Fruit fly (Drosophila melanogaster): Measurements from ENCODE around the gene cmet.
A peak's percentile ranks its signal among the peaks of the same experiment; 100 is the strongest.

The cmet gene

dm6 chr2L:11302507-11302906, 33.7 kb upstream of the cmet start:
- TF ChIP-seq cnc (optimal IDR thresholded peaks at IDR 0.05), result no peak
- no peak for TF ChIP-seq CG11617 (GFP tag; optimal IDR thresholded peaks at IDR 0.05)
- TF ChIP-seq toe (GFP tag; optimal IDR thresholded peaks at IDR 0.05), result no peak
- no peak for TF ChIP-seq CG5204 (GFP tag; optimal IDR thresholded peaks at IDR 0.05)
- no peak for TF ChIP-seq CG7101 (tag; optimal IDR thresholded peaks at IDR 0.05)
- no peak for TF ChIP-seq pad (GFP tag; optimal IDR thresholded peaks at IDR 0.05)
- TF ChIP-seq CG12768 (GFP tag; optimal IDR thresholded peaks at IDR 0.05), result no peak
- no peak for TF ChIP-seq CG33017 (tag; optimal IDR thresholded peaks at IDR 0.05)
- no peak for TF ChIP-seq kay (GFP tag; ENCODE audit: borderline replicate concordance)
- no peak for TF ChIP-seq Crg-1 (GFP tag; optimal IDR thresholded peaks at IDR 0.05)
- no peak for TF ChIP-seq CG7045 (GFP tag; optimal IDR thresholded peaks at IDR 0.05)
- no peak for TF ChIP-seq CG14711 (tag; optimal IDR thresholded peaks at IDR 0.05)
- no peak for TF ChIP-seq Mnt (GFP tag; optimal IDR thresholded peaks at IDR 0.05)

dm6 chr2L:11296483-11296882, 27.7 kb upstream of the cmet start:
- TF ChIP-seq tj (GFP tag; optimal IDR thresholded peaks at IDR 0.05), result no peak
- TF ChIP-seq pad (GFP tag; optimal IDR thresholded peaks at IDR 0.05), result no peak
- TF ChIP-seq toe (GFP tag; optimal IDR thresholded peaks at IDR 0.05), result no peak
- TF ChIP-seq CG14711 (tag; optimal IDR thresholded peaks at IDR 0.05), result no peak
- no peak for TF ChIP-seq Clk (GFP tag; optimal IDR thresholded peaks at IDR 0.05)

dm6 chr2L:11295762-11296161, 27.0 kb upstream of the cmet start:
- TF ChIP-seq pad (GFP tag; optimal IDR thresholded peaks at IDR 0.05) (no peak), CG1620 (GFP tag; optimal IDR thresholded peaks at IDR 0.05) (no peak), Mnt (GFP tag; optimal IDR thresholded peaks at IDR 0.05) (no peak), ovo (GFP tag; optimal IDR thresholded peaks at IDR 0.05) (no peak), CG11617 (GFP tag; optimal IDR thresholded peaks at IDR 0.05) (no peak), tj (GFP tag; optimal IDR thresholded peaks at IDR 0.05) (no peak), CG33017 (tag; optimal IDR thresholded peaks at IDR 0.05) (no peak), cic (GFP tag; optimal IDR thresholded peaks at IDR 0.05) (no peak), CG7045 (GFP tag; optimal IDR thresholded peaks at IDR 0.05) (no peak), bab1 (GFP tag; optimal IDR thresholded peaks at IDR 0.05) (no peak), Clk (GFP tag; optimal IDR thresholded peaks at IDR 0.05) (no peak), Hr96 (GFP tag; optimal IDR thresholded peaks at IDR 0.05) (no peak)

dm6 chr2L:11285606-11286005, 16.8 kb upstream of the cmet start, which contains the start of gene Osi21:
Gene Osi21, minus strand, starts transcription at chr2L:11285706.
- TF ChIP-seq kay (GFP tag; ENCODE audit: borderline replicate concordance), result no peak
- TF ChIP-seq CG5204 (GFP tag; optimal IDR thresholded peaks at IDR 0.05), result no peak
- TF ChIP-seq CG14711 (tag; optimal IDR thresholded peaks at IDR 0.05), result no peak
- no peak for TF ChIP-seq CG7045 (GFP tag; optimal IDR thresholded peaks at IDR 0.05)

- TF ChIP-seq CG11617 (GFP tag; optimal IDR thresholded peaks at IDR 0.05), result no peak
- peak; percentile 46 for TF ChIP-seq kay (GFP tag; ENCODE audit: borderline replicate concordance)
These were observed 13.1 kb upstream of the cmet start, which contains the start of gene mre11 for dm6 chr2L:11281930-11282329. Gene mre11, plus strand, starts transcription at chr2L:11282090.

DNA sequence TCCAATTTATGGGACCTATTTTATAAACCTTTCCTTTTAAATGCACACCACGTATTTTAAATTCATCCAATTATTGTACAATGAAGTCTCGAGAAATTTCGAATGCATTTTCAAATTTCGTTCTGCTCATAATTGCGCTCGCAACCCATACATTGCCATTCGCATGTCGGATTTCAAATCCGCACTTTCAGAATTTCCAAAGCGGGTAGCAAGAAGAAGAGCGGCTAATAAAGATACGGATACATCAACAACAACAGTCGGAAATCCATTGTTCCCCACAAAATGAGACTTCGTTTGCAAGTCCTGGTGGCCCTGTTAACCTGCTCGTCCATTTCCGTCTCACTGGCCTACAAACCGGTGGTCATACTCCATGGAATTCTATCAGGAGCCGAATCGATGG, 11.3 kb upstream of the cmet start, which contains the start of gene Ppt2:
Ppt2 (plus strand) TSS at position 209 of the 400 bp plus-strand sequence.
- TF ChIP-seq cnc (optimal IDR thresholded peaks at IDR 0.05), result no peak
- TF ChIP-seq Mnt (GFP tag; optimal IDR thresholded peaks at IDR 0.05), result no peak
- TF ChIP-seq bab1 (GFP tag; optimal IDR thresholded peaks at IDR 0.05), result no peak
- no peak for TF ChIP-seq toe (GFP tag; optimal IDR thresholded peaks at IDR 0.05)
- TF ChIP-seq kay (GFP tag; ENCODE audit: borderline replicate concordance), result no peak
- no peak for TF ChIP-seq pad (GFP tag; optimal IDR thresholded peaks at IDR 0.05)
- TF ChIP-seq CG1620 (GFP tag; optimal IDR thresholded peaks at IDR 0.05), result no peak
- TF ChIP-seq CG33017 (tag; optimal IDR thresholded peaks at IDR 0.05), result no peak
- no peak for TF ChIP-seq tj (GFP tag; optimal IDR thresholded peaks at IDR 0.05)
- no peak for TF ChIP-seq Hr96 (GFP tag; optimal IDR thresholded peaks at IDR 0.05)
- no peak for TF ChIP-seq CG5204 (GFP tag; optimal IDR thresholded peaks at IDR 0.05)
- TF ChIP-seq CG12768 (GFP tag; optimal IDR thresholded peaks at IDR 0.05), result no peak
- TF ChIP-seq CG7045 (GFP tag; optimal IDR thresholded peaks at IDR 0.05), result no peak
- TF ChIP-seq CG7101 (tag; optimal IDR thresholded peaks at IDR 0.05), result no peak
- no peak for TF ChIP-seq Clk (GFP tag; optimal IDR thresholded peaks at IDR 0.05)

DNA sequence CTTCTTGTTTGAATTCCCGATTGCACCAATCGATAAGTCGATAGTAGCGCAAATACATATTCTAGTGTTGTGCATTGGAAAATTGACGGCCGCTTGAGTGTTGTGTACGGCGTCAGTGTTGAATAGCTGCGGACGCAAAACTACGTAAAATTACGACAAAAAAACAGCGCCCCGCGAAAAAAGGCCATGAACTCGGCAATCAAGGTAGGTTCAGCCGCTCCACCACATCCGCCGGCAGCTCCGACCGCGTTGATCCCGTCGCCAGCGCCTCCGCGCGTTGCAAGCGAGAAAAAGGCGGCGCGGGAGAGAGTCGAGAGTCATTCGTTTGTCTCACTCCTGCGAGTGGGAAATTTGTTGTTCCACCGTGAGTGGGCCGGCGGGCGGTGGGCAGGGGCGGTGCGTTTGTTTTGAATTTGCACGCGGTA, 9.1 kb upstream of the cmet start, which contains the start of gene CG33695:
CG33695 (plus strand) TSS at position 95 of the 425 bp plus-strand sequence.
- TF ChIP-seq CG14711 (tag; optimal IDR thresholded peaks at IDR 0.05), result peak; percentile 56
- peak; percentile 74 for TF ChIP-seq CG12768 (GFP tag; optimal IDR thresholded peaks at IDR 0.05)
- no peak for TF ChIP-seq cnc (optimal IDR thresholded peaks at IDR 0.05)
- TF ChIP-seq CG5204 (GFP tag; optimal IDR thresholded peaks at IDR 0.05), result no peak
- TF ChIP-seq CG1620 (GFP tag; optimal IDR thresholded peaks at IDR 0.05), result peak; percentile 93
- TF ChIP-seq CG33017 (tag; optimal IDR thresholded peaks at IDR 0.05), result peak; percentile 35
- TF ChIP-seq toe (GFP tag; optimal IDR thresholded peaks at IDR 0.05), result peak; percentile 77
- peak; percentile 77 for TF ChIP-seq CG7045 (GFP tag; optimal IDR thresholded peaks at IDR 0.05)
- peak; percentile 61 for TF ChIP-seq bab1 (GFP tag; optimal IDR thresholded peaks at IDR 0.05)
- peak; percentile 74 for TF ChIP-seq ovo (GFP tag; optimal IDR thresholded peaks at IDR 0.05)
- TF ChIP-seq Mnt (GFP tag; optimal IDR thresholded peaks at IDR 0.05), result peak; percentile 87
- TF ChIP-seq kay (GFP tag; ENCODE audit: borderline replicate concordance), result no peak
- peak; percentile 79 for TF ChIP-seq CG7101 (tag; optimal IDR thresholded peaks at IDR 0.05)
- TF ChIP-seq tj (GFP tag; optimal IDR thresholded peaks at IDR 0.05), result no peak
- TF ChIP-seq Hr96 (GFP tag; optimal IDR thresholded peaks at IDR 0.05), result peak; percentile 82
- TF ChIP-seq Crg-1 (GFP tag; optimal IDR thresholded peaks at IDR 0.05), result peak; percentile 97
- peak; percentile 74 for TF ChIP-seq Clk (GFP tag; optimal IDR thresholded peaks at IDR 0.05)
- peak; percentile 79 for TF ChIP-seq pad (GFP tag; optimal IDR thresholded peaks at IDR 0.05)
- TF ChIP-seq CG11617 (GFP tag; optimal IDR thresholded peaks at IDR 0.05), result peak; percentile 57
- peak; percentile 12 for TF ChIP-seq cic (GFP tag; optimal IDR thresholded peaks at IDR 0.05)
